Worm (Caenorhabditis elegans) whole organism, early embryonic: ENCODE data around the gene F11C7.7.

Experiments
- B0310.2 ChIP-seq: sonication (generic microtip); optimal IDR thresholded peaks from 2 replicates; lab custom pipeline; 2016; ENCODE audit warnings: mild to moderate bottlenecking, missing genetic modification characterization, missing compliant biosample characterization
- F13C5.2 ChIP-seq: sonication (generic microtip); optimal IDR thresholded peaks from 2 replicates; lab custom pipeline; 2017; ENCODE audit warnings: mild to moderate bottlenecking, missing genetic modification characterization, inconsistent platforms, missing compliant biosample characterization
- aly-1 ChIP-seq: sonication (generic microtip); optimal IDR thresholded peaks from 2 replicates; lab custom pipeline; 2016; ENCODE audit warnings: missing genetic modification characterization, missing compliant biosample characterization
- ama-1 ChIP-seq: fragments of 150-350 bp; optimal IDR thresholded peaks from 2 replicates; lab custom pipeline; 2014
- flt-1 ChIP-seq: fragments of 200-800 bp; sonication (Bioruptor generic); IDR thresholded peaks from 2 replicates; pipeline ENCODE4 v1.3.6; 2022; ENCODE audit warnings: missing genetic modification characterization, missing compliant biosample characterization
- scrt-1 ChIP-seq: fragments of 200-800 bp; sonication (Bioruptor generic); IDR thresholded peaks from 2 replicates; pipeline ENCODE4 v1.3.6; 2022; ENCODE audit warnings: missing genetic modification characterization, missing compliant biosample characterization
- sea-1 ChIP-seq: fragments of 200-800 bp; sonication (Bioruptor generic); conservative IDR thresholded peaks from 2 replicates; pipeline ENCODE4 v1.3.6; 2022; ENCODE audit warnings: missing genetic modification characterization, missing compliant biosample characterization
- tbx-11 ChIP-seq: fragments of 200-800 bp; sonication (Bioruptor generic); IDR thresholded peaks from 2 replicates; pipeline ENCODE4 v1.3.6; 2022; ENCODE audit warnings: missing genetic modification characterization, missing compliant biosample characterization
- tbx-37 ChIP-seq: fragments of 200-800 bp; sonication (Bioruptor generic); conservative IDR thresholded peaks from 2 replicates; pipeline ENCODE4 v1.3.6; 2022; ENCODE audit warnings: missing genetic modification reagents, missing genetic modification characterization, missing compliant biosample characterization
- tra-4 ChIP-seq: sonication (generic microtip); optimal IDR thresholded peaks from 2 replicates; lab custom pipeline; 2017; ENCODE audit warnings: missing genetic modification characterization, missing compliant biosample characterization

DNA sequence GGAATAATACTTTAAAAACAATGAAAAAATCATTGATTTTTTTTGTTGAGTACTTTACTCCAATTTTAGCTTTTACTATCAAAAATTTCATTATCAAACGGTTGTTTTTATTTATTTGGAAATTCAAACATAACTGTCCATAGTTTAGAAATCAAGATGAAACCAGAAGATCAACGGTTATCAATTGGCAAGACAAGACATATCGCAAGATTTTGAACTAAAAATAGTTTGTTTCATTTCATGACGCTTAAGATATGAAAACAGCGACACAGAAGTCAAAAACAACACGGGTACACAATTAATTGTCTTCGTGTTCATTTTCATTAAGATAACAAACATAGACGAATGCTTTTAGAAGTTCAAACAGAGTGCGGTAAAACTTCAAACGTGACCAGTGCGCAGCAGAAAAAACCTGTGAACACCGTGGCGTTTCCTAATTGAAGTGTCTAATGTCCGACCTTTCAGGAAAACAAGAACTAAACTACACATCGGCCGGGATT, 19.2 kb downstream of the F11C7.7 start:
- TF ChIP-seq tbx-11 (GFP tag; lab: Robert Waterston, UW) (no peak), scrt-1 (GFP tag; lab: Robert Waterston, UW) (no peak), F13C5.2 (no peak), flt-1 (GFP tag; lab: Robert Waterston, UW) (no peak), sea-1 (GFP tag; lab: Robert Waterston, UW) (no peak), tra-4 (no peak), ama-1 (no peak), aly-1 (tag; lab: Kevin White, UChicago) (no peak), B0310.2 (no peak), tbx-37 (GFP tag; lab: Robert Waterston, UW) (no peak)
